Fruit fly (Drosophila melanogaster) whole organism, pupa: Measurements from ENCODE around the gene sdk.
A peak's percentile ranks its signal among the peaks of the same experiment; 100 is the strongest.

Experiments used
- CG10348 ChIP-seq: fragments of 200-800 bp; sonication (Bioruptor generic); IDR thresholded peaks from 2 replicates; pipeline ENCODE4 v1.3.6; 2022; ENCODE audit warnings: missing biosample characterization, missing genetic modification characterization
- CG12605 ChIP-seq: fragments of 200-800 bp; sonication (Bioruptor generic); IDR thresholded peaks from 2 replicates; pipeline ENCODE4 v1.3.6; 2022; ENCODE audit warnings: missing biosample characterization, missing genetic modification characterization
- CG13204 ChIP-seq: fragments of 200-800 bp; sonication (Bioruptor generic); optimal IDR thresholded peaks from 2 replicates; lab custom pipeline; 2018; ENCODE audit warnings: missing biosample characterization, mild to moderate bottlenecking, missing genetic modification characterization, moderate library complexity
- CG14655 ChIP-seq: fragments of 200-800 bp; sonication (Bioruptor generic); optimal IDR thresholded peaks from 3 replicates; lab custom pipeline; 2017; ENCODE audit warnings: mild to moderate bottlenecking, missing biosample characterization, missing genetic modification reagents, missing genetic modification characterization
- CG15710 ChIP-seq: fragments of 200-800 bp; sonication (Bioruptor generic); optimal IDR thresholded peaks from 2 replicates; lab custom pipeline; 2018; ENCODE audit warnings: missing biosample characterization, mild to moderate bottlenecking, missing genetic modification characterization, moderate library complexity
- CG17806 ChIP-seq: fragments of 200-800 bp; sonication (Bioruptor generic); optimal IDR thresholded peaks from 2 replicates; lab custom pipeline; 2018; ENCODE audit warnings: missing biosample characterization, mild to moderate bottlenecking, missing genetic modification characterization, moderate library complexity
- CG32121 ChIP-seq: fragments of 200-800 bp; sonication (Bioruptor generic); IDR thresholded peaks from 2 replicates; pipeline ENCODE4 v1.3.6; 2022; ENCODE audit warnings: missing biosample characterization, missing genetic modification characterization
- CG34367 ChIP-seq: fragments of 200-800 bp; sonication (Bioruptor generic); optimal IDR thresholded peaks from 2 replicates; lab custom pipeline; 2018; ENCODE audit warnings: missing biosample characterization, mild to moderate bottlenecking, missing genetic modification characterization
- CG4496 ChIP-seq: fragments of 200-800 bp; sonication (Bioruptor generic); IDR thresholded peaks from 3 replicates; pipeline ENCODE4 v1.3.6; 2022; ENCODE audit warnings: missing biosample characterization, missing genetic modification characterization
- CG8159 ChIP-seq: fragments of 200-800 bp; sonication (Bioruptor generic); optimal IDR thresholded peaks from 3 replicates; lab custom pipeline; 2018; ENCODE audit warnings: missing biosample characterization, mild to moderate bottlenecking, missing genetic modification characterization, moderate library complexity
- CG8301 ChIP-seq: fragments of 200-800 bp; sonication (Bioruptor generic); optimal IDR thresholded peaks from 2 replicates; lab custom pipeline; 2018; ENCODE audit warnings: missing biosample characterization, mild to moderate bottlenecking, missing genetic modification characterization
- CG9948 ChIP-seq: fragments of 200-800 bp; sonication (Bioruptor generic); optimal IDR thresholded peaks from 2 replicates; lab custom pipeline; 2018; ENCODE audit warnings: missing biosample characterization, mild to moderate bottlenecking, missing genetic modification characterization, moderate library complexity
- D1 ChIP-seq: fragments of 200-800 bp; sonication (Bioruptor generic); optimal IDR thresholded peaks from 2 replicates; lab custom pipeline; 2018; ENCODE audit warnings: missing biosample characterization, mild to moderate bottlenecking, missing genetic modification characterization, moderate library complexity
- EcR ChIP-seq: fragments of 200-800 bp; sonication (Bioruptor generic); optimal IDR thresholded peaks from 3 replicates; lab custom pipeline; 2019; ENCODE audit warnings: missing biosample characterization, missing genetic modification characterization, mild to moderate bottlenecking, moderate library complexity, missing genetic modification reagents
- Ets98B ChIP-seq: fragments of 200-800 bp; sonication (Bioruptor generic); IDR thresholded peaks from 2 replicates; pipeline ENCODE4 v1.3.6; 2022; ENCODE audit warnings: missing biosample characterization, missing genetic modification characterization
- Pif1A ChIP-seq: fragments of 200-800 bp; sonication (Bioruptor generic); optimal IDR thresholded peaks from 3 replicates; lab custom pipeline; 2016; ENCODE audit warnings: missing biosample characterization, missing genetic modification characterization
- Pif1B ChIP-seq: fragments of 200-800 bp; sonication (Bioruptor generic); optimal IDR thresholded peaks from 3 replicates; lab custom pipeline; 2016; ENCODE audit warnings: missing biosample characterization, missing genetic modification characterization
- Snoo ChIP-seq: fragments of 200-800 bp; sonication (Bioruptor generic); optimal IDR thresholded peaks from 3 replicates; lab custom pipeline; 2017; ENCODE audit warnings: missing biosample characterization, mild to moderate bottlenecking, missing genetic modification characterization, inconsistent platforms
- fd96Ca ChIP-seq: fragments of 200-800 bp; sonication (Bioruptor generic); IDR thresholded peaks from 3 replicates; pipeline ENCODE4 v1.3.6; 2022; ENCODE audit warnings: missing biosample characterization, missing genetic modification characterization
- gl ChIP-seq: fragments of 200-800 bp; sonication (Bioruptor generic); optimal IDR thresholded peaks from 2 replicates; lab custom pipeline; 2018; ENCODE audit warnings: missing biosample characterization, mild to moderate bottlenecking, missing genetic modification characterization
- rn ChIP-seq: fragments of 200-800 bp; sonication (Bioruptor generic); IDR thresholded peaks from 2 replicates; pipeline ENCODE4 v1.3.6; 2022; ENCODE audit warnings: missing biosample characterization, missing genetic modification characterization

sdk gene

DNA sequence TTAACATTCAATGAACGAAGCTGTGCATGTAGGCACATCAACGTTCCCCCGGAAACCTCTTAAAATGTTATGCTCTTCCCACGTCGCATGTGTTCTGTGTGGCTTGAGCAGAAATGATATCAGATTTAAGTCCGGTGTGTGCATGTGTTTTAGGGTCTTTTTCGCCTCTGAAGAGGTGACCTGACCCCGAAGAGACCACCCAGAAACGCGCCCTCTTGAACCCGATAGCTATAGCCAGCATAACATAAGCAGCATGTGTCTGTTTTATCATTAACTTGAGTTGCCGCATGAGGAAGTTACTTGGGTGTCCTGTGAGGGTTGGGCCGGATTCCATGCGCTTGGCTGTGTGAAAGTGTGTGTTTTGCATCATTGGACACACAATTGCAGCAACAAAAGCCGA, 32.3 kb downstream of the sdk start:
- no peak for TF ChIP-seq Snoo (tag; lab: Kevin White, UChicago)
- TF ChIP-seq CG17806 (tag; lab: Kevin White, UChicago), result no peak
- TF ChIP-seq CG34367 (tag; lab: Kevin White, UChicago), result no peak
- TF ChIP-seq CG9948, result no peak
- no peak for TF ChIP-seq Pif1A
- no peak for TF ChIP-seq Pif1B (GFP tag; lab: Kevin White, UChicago)
- TF ChIP-seq CG4496 (GFP tag; lab: Robert Waterston, UW), result no peak
- TF ChIP-seq Ets98B (GFP tag; lab: Robert Waterston, UW), result no peak
- TF ChIP-seq D1 (tag; lab: Kevin White, UChicago), result no peak
- TF ChIP-seq CG14655 (GFP tag; lab: Kevin White, UChicago), result no peak
- TF ChIP-seq CG12605 (GFP tag; lab: Robert Waterston, UW), result no peak
- no peak for TF ChIP-seq CG10348 (GFP tag; lab: Robert Waterston, UW)
- TF ChIP-seq fd96Ca (GFP tag; lab: Robert Waterston, UW), result no peak
- TF ChIP-seq CG32121, result no peak
- TF ChIP-seq EcR, result no peak
- TF ChIP-seq rn (GFP tag; lab: Robert Waterston, UW), result no peak
- TF ChIP-seq gl (tag; lab: Kevin White, UChicago), result no peak

DNA sequence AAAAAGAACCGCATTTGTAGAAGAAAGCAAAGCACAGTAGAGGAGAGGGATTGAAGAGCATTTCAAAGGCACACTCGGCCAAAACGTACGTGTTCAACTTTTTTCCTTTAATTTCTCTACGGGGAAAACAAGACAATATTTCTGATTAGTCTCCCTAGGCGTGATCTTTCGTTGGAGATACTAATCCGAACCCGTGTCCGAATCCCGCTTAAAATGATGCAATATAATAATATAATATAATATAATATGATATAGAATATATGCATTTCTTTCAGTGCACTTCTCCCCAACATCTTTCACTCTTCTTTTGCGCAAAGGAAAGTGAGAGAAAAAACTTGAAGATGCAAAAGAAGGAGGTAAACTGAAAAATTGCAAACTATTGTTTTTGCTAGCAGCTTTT, 37.9 kb downstream of the sdk start:
- TF ChIP-seq CG10348 (GFP tag; lab: Robert Waterston, UW), result no peak
- TF ChIP-seq CG12605 (GFP tag; lab: Robert Waterston, UW), result no peak
- TF ChIP-seq CG34367 (tag; lab: Kevin White, UChicago), result no peak
- TF ChIP-seq CG13204 (GFP tag; lab: Kevin White, UChicago), result no peak
- peak; percentile 47 for TF ChIP-seq CG9948
- peak; percentile 77 for TF ChIP-seq CG8301
- TF ChIP-seq CG4496 (GFP tag; lab: Robert Waterston, UW), result 0 out of 3 replicates have a peak, but pooled peaks have one; percentile 59
- TF ChIP-seq Pif1A, result peak; percentile 10
- peak; percentile 66 for TF ChIP-seq fd96Ca (GFP tag; lab: Robert Waterston, UW)
- TF ChIP-seq Pif1B (GFP tag; lab: Kevin White, UChicago), result peak; percentile 45
- TF ChIP-seq D1 (tag; lab: Kevin White, UChicago), result no peak
- peak; percentile 84 for TF ChIP-seq CG14655 (GFP tag; lab: Kevin White, UChicago)
- peak; percentile 33 for TF ChIP-seq CG17806 (tag; lab: Kevin White, UChicago)

dm6 chrX:739621-740216, 53.1 kb downstream of the sdk start:
- TF ChIP-seq CG4496 (GFP tag; lab: Robert Waterston, UW) (0 out of 3 replicates have a peak, but pooled peaks have one; percentile 36), CG15710 (peak; percentile 20), CG8301 (peak; percentile 26), CG9948 (no peak), Snoo (tag; lab: Kevin White, UChicago) (peak; percentile 47), CG17806 (tag; lab: Kevin White, UChicago) (peak; percentile 26), CG8159 (peak; percentile 47), Pif1A (peak; percentile 65), CG32121 (no peak), Pif1B (GFP tag; lab: Kevin White, UChicago) (peak; percentile 60), CG14655 (GFP tag; lab: Kevin White, UChicago) (no peak), fd96Ca (GFP tag; lab: Robert Waterston, UW) (peak; percentile 53; the same call in 2 of the 3 replicates), Ets98B (GFP tag; lab: Robert Waterston, UW) (no peak), EcR (peak; percentile 83)
- TF ChIP-seq, all 21 proteins: peak for 10

- TF ChIP-seq CG34367 (tag; lab: Kevin White, UChicago) (no peak), CG8301 (no peak), CG17806 (tag; lab: Kevin White, UChicago) (no peak), rn (GFP tag; lab: Robert Waterston, UW) (no peak), fd96Ca (GFP tag; lab: Robert Waterston, UW) (no peak)
These were observed 63.4 kb downstream of the sdk start, which contains the start of gene CG5254 for dm6 chrX:750047-750446. TSS of gene CG5254 (plus strand) at chrX:750347.

DNA sequence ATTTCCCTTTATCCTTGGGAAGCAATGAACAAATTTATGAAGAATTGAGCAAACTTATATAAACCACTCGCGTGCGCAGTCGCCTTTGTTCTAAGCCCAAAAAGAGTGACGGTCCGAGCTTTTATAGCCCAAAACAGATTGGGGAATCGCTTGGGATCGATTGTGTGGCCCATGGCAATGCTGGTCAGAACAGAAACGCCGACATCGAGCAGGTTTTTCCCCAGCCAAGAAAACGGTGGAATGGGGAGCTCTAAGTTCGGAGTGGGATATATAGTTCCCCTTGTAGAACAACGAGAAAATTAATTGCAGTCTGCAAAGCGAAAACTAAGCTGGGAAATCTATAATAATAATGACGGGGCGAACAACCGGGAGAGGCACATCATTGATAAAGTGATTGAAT, 64.6 kb downstream of the sdk start, which contains the start of gene CG13362:
Gene CG13362 (minus strand): TSS at position 101 of the 400 bp plus-strand sequence.
- TF ChIP-seq gl (tag; lab: Kevin White, UChicago), result no peak
- no peak for TF ChIP-seq CG17806 (tag; lab: Kevin White, UChicago)
- TF ChIP-seq CG34367 (tag; lab: Kevin White, UChicago), result no peak

DNA sequence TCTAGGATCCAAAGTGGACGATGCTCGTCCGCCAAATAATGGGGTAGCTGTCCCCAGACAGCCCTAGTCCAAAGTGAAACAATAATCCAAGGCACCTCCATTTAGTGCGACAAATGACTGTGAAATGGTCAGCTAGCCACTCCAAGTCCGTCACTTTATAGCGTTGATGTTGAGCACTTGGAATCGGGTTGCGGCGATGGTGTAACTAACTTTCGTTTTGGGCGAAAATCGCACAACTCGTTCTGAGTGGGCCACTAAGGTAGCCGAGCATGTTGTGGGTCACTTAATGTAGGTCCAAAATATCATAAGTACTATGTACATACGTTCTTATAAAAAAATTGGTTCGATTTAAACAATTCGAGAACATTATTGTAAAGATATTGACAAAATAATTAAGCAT, 66.9 kb downstream of the sdk start, which contains the start of gene CG13361:
Gene CG13361 (minus strand): TSS at position 101 of the 400 bp plus-strand sequence.
- TF ChIP-seq fd96Ca (GFP tag; lab: Robert Waterston, UW) (no peak), rn (GFP tag; lab: Robert Waterston, UW) (no peak), CG4496 (GFP tag; lab: Robert Waterston, UW) (no peak), gl (tag; lab: Kevin White, UChicago) (no peak), CG10348 (GFP tag; lab: Robert Waterston, UW) (no peak), CG15710 (no peak), CG32121 (no peak), Snoo (tag; lab: Kevin White, UChicago) (no peak), EcR (no peak), Pif1A (no peak), CG34367 (tag; lab: Kevin White, UChicago) (no peak), CG17806 (tag; lab: Kevin White, UChicago) (no peak), Ets98B (GFP tag; lab: Robert Waterston, UW) (no peak), CG12605 (GFP tag; lab: Robert Waterston, UW) (no peak), CG9948 (no peak), Pif1B (GFP tag; lab: Kevin White, UChicago) (no peak), CG13204 (GFP tag; lab: Kevin White, UChicago) (no peak), CG8159 (no peak)
- TF ChIP-seq, all 21 proteins: peak for 0
